Worm (Caenorhabditis elegans): Measurements from ENCODE around the gene Y66D12A.1.

Y66D12A.1 gene

ce11 chrIII:11563417-11563949 is 44.5 kb upstream of the Y66D12A.1 start, which contains the start of gene Y66D12A.11:
Y66D12A.11 (plus strand) TSS chrIII:11563467.
- no peak for TF ChIP-seq attf-6 (GFP tag; IDR thresholded peaks at IDR 0.05)
- TF ChIP-seq ceh-100 (GFP tag; IDR thresholded peaks at IDR 0.05), result no peak
- TF ChIP-seq T26A5.8 (tag; optimal IDR thresholded peaks at IDR 0.05), result no peak
- no peak for TF ChIP-seq madf-10 (tag; optimal IDR thresholded peaks at IDR 0.05)
- no peak for TF ChIP-seq ccch-3 (GFP tag; optimal IDR thresholded peaks at IDR 0.05)
- TF ChIP-seq lag-1 (GFP tag; IDR thresholded peaks at IDR 0.05), result no peak
- TF ChIP-seq zfh-2 (GFP tag; conservative IDR thresholded peaks at IDR 0.05), result peak; percentile 63; the same call in 1 of the 2 replicates
- TF ChIP-seq ztf-3 (GFP tag; optimal IDR thresholded peaks at IDR 0.05), result no peak

ce11 chrIII:11565602-11566001 is 42.4 kb upstream of the Y66D12A.1 start, which contains the start of gene Y66D12A.10:
Y66D12A.10 (plus strand) TSS chrIII:11565874.
- TF ChIP-seq bed-2 (GFP tag; IDR thresholded peaks at IDR 0.05) (no peak), mes-4 (tag; optimal IDR thresholded peaks at IDR 0.05) (no peak), egl-44 (GFP tag; IDR thresholded peaks at IDR 0.05) (no peak), lsy-27 (tag; optimal IDR thresholded peaks at IDR 0.05; ENCODE audit: borderline replicate concordance, insufficient read depth) (no peak), tlf-1 (GFP tag; optimal IDR thresholded peaks at IDR 0.05) (no peak), ceh-27 (GFP tag; optimal IDR thresholded peaks at IDR 0.05) (no peak), dpl-1 (GFP tag; optimal IDR thresholded peaks at IDR 0.05) (peak; percentile 68), die-1 (tag; optimal IDR thresholded peaks at IDR 0.05) (no peak), lin-35 (GFP tag; optimal IDR thresholded peaks at IDR 0.05) (peak in 1 of 3 experiments; percentile 84), F57A8.1 (GFP tag; optimal IDR thresholded peaks at IDR 0.05) (no peak), mcd-1 (GFP tag; IDR thresholded peaks at IDR 0.05) (peak; percentile 87), tbp1 (GFP tag; optimal IDR thresholded peaks at IDR 0.05) (no peak), ceh-100 (GFP tag; IDR thresholded peaks at IDR 0.05) (no peak), ztf-25 (GFP tag; IDR thresholded peaks at IDR 0.05) (no peak), let-526 (GFP tag; IDR thresholded peaks at IDR 0.05) (no peak), ceh-58 (GFP tag; IDR thresholded peaks at IDR 0.05) (no peak), efl-1 (GFP tag; optimal IDR thresholded peaks at IDR 0.05) (peak; percentile 79), F33H1.4 (GFP tag; IDR thresholded peaks at IDR 0.05) (0 out of 2 replicates have a peak, but pooled peaks have one; percentile 11), F23B12.7 (tag; optimal IDR thresholded peaks at IDR 0.05; ENCODE audit: insufficient read depth) (peak; percentile 23), snpc-3.4 (tag; optimal IDR thresholded peaks at IDR 0.05) (no peak), lin-54 (GFP tag; optimal IDR thresholded peaks at IDR 0.05) (peak; percentile 94), ztf-18 (tag; optimal IDR thresholded peaks at IDR 0.05) (no peak), fkh-3 (tag; optimal IDR thresholded peaks at IDR 0.05) (no peak), xnd-1 (tag; optimal IDR thresholded peaks at IDR 0.05) (no peak), ceh-79 (tag; optimal IDR thresholded peaks at IDR 0.05) (no peak)

ce11 chrIII:11567837-11568236 is 40.1 kb upstream of the Y66D12A.1 start, which contains the start of gene psme-3:
psme-3 (plus strand) TSS chrIII:11568137.
- TF ChIP-seq ztf-6 (GFP tag; IDR thresholded peaks at IDR 0.05) (no peak), B0336.3 (GFP tag; IDR thresholded peaks at IDR 0.05) (no peak), lin-54 (GFP tag; optimal IDR thresholded peaks at IDR 0.05) (no peak), Y53G8AR.9 (GFP tag; conservative IDR thresholded peaks at IDR 0.05) (no peak), ztf-26 (tag; optimal IDR thresholded peaks at IDR 0.05) (no peak), mes-4 (tag; optimal IDR thresholded peaks at IDR 0.05) (no peak), sptf-2 (GFP tag; optimal IDR thresholded peaks at IDR 0.05) (no peak), hrde-1 (tag; optimal IDR thresholded peaks at IDR 0.05; ENCODE audit: borderline replicate concordance) (no peak), snpc-3.4 (tag; optimal IDR thresholded peaks at IDR 0.05) (no peak), madf-8 (GFP tag; conservative IDR thresholded peaks at IDR 0.05) (no peak), ceh-100 (GFP tag; IDR thresholded peaks at IDR 0.05) (no peak), ceh-79 (tag; optimal IDR thresholded peaks at IDR 0.05) (no peak), F57C9.4 (tag; optimal IDR thresholded peaks at IDR 0.05) (no peak), nfya-1 (tag; optimal IDR thresholded peaks at IDR 0.05; ENCODE audit: borderline replicate concordance, insufficient read depth) (no peak), Y95B8A.8 (GFP tag; IDR thresholded peaks at IDR 0.05) (no peak)

Measured in whole organism, young adult.